Worm (Caenorhabditis elegans) whole organism, L2 larva: ENCODE data around the gene fbxa-63.
A peak's percentile ranks its signal among the peaks of the same experiment; 100 is the strongest.

Experiments
- C34F6.9 ChIP-seq: fragments of 150-350 bp; optimal IDR thresholded peaks from 2 replicates; lab custom pipeline; 2014; ENCODE audit warnings: missing biosample characterization, missing genetic modification characterization
- F13H6.1 ChIP-seq: sonication (generic microtip); optimal IDR thresholded peaks from 2 replicates; lab custom pipeline; 2016; ENCODE audit warnings: missing genetic modification characterization, missing compliant biosample characterization
- R02D3.7 ChIP-seq: fragments of 150-350 bp; optimal IDR thresholded peaks from 2 replicates; lab custom pipeline; 2014; ENCODE audit warnings: missing biosample characterization, missing genetic modification characterization
- Y55F3AM.14 ChIP-seq: fragments of 200-800 bp; sonication (Bioruptor generic); optimal IDR thresholded peaks from 2 replicates; lab custom pipeline; 2018; ENCODE audit warnings: mild to moderate bottlenecking, missing genetic modification characterization, missing compliant biosample characterization
- ZK546.5 ChIP-seq: sonication (generic microtip); optimal IDR thresholded peaks from 2 replicates; lab custom pipeline; 2017; ENCODE audit warnings: missing biosample characterization, missing genetic modification characterization
- aly-2 ChIP-seq: fragments of 150-350 bp; optimal IDR thresholded peaks from 2 replicates; lab custom pipeline; 2014; ENCODE audit warnings: missing biosample characterization, missing genetic modification characterization
- blmp-1 ChIP-seq: sonication (generic microtip); optimal IDR thresholded peaks from 2 replicates; lab custom pipeline; 2017; ENCODE audit warnings: missing genetic modification characterization, mild to moderate bottlenecking, missing compliant biosample characterization, antibody characterized with exemption, moderate library complexity; ENCODE audit not compliant: insufficient read depth
- ceh-82 ChIP-seq: fragments of 150-350 bp; optimal IDR thresholded peaks from 2 replicates; lab custom pipeline; 2014; ENCODE audit warnings: missing biosample characterization, missing genetic modification characterization
- crh-2 ChIP-seq: sonication (generic microtip); optimal IDR thresholded peaks from 2 replicates; lab custom pipeline; 2017; ENCODE audit warnings: missing biosample characterization, missing genetic modification characterization
- dmd-4 ChIP-seq: sonication (generic microtip); optimal IDR thresholded peaks from 2 replicates; lab custom pipeline; 2017; ENCODE audit warnings: missing biosample characterization, missing genetic modification characterization
- egl-27 ChIP-seq: sonication (generic microtip); optimal IDR thresholded peaks from 3 replicates; lab custom pipeline; 2017; ENCODE audit warnings: missing biosample characterization, missing genetic modification reagents, missing genetic modification characterization
- elt-1 ChIP-seq: fragments of 150-350 bp; optimal IDR thresholded peaks from 2 replicates; lab custom pipeline; 2014; ENCODE audit warnings: missing biosample characterization, missing genetic modification characterization
- elt-3 ChIP-seq: sonication (generic microtip); optimal IDR thresholded peaks from 2 replicates; lab custom pipeline; 2017; ENCODE audit warnings: missing biosample characterization, missing genetic modification characterization
- fos-1 ChIP-seq: fragments of 150-350 bp; optimal IDR thresholded peaks from 2 replicates; lab custom pipeline; 2014; ENCODE audit warnings: missing biosample characterization, missing genetic modification characterization
- gmeb-1 ChIP-seq: fragments of 150-350 bp; optimal IDR thresholded peaks from 2 replicates; lab custom pipeline; 2014; ENCODE audit warnings: missing biosample characterization, missing genetic modification characterization
- lin-13 ChIP-seq: fragments of 150-350 bp; optimal IDR thresholded peaks from 2 replicates; lab custom pipeline; 2014; ENCODE audit warnings: missing biosample characterization, missing genetic modification reagents, missing genetic modification characterization
- lsy-2 ChIP-seq, 2 experiments: fragments of 150-350 bp in 1 of 2; sonication (generic microtip) in 1 of 2; optimal IDR thresholded peaks; 2 replicates each; lab custom pipeline; 2014 to 2017; ENCODE audit warnings: missing biosample characterization in 2 of 2, missing genetic modification characterization in 2 of 2
- mdl-1 ChIP-seq, 2 experiments: fragments of 150-350 bp in 1 of 2; sonication (generic microtip) in 1 of 2; optimal IDR thresholded peaks; 2 replicates each; lab custom pipeline; 2017; ENCODE audit warnings: missing biosample characterization in 2 of 2, missing genetic modification characterization in 2 of 2
- nhr-129 ChIP-seq: fragments of 150-350 bp; optimal IDR thresholded peaks from 2 replicates; lab custom pipeline; 2014; ENCODE audit warnings: missing biosample characterization, missing genetic modification characterization
- nhr-23 ChIP-seq: fragments of 150-350 bp; optimal IDR thresholded peaks from 2 replicates; lab custom pipeline; 2014; ENCODE audit warnings: missing biosample characterization, missing genetic modification reagents, missing genetic modification characterization
- nhr-25 ChIP-seq: fragments of 150-350 bp; sonication (generic microtip); optimal IDR thresholded peaks from 3 replicates; lab custom pipeline; 2014; ENCODE audit warnings: missing biosample characterization, missing genetic modification characterization
- nhr-6 ChIP-seq: fragments of 150-350 bp; optimal IDR thresholded peaks from 2 replicates; lab custom pipeline; 2014; ENCODE audit warnings: missing biosample characterization, missing genetic modification characterization
- nhr-77 ChIP-seq: fragments of 150-350 bp; optimal IDR thresholded peaks from 2 replicates; lab custom pipeline; 2014; ENCODE audit warnings: missing biosample characterization, missing genetic modification characterization
- peb-1 ChIP-seq: fragments of 150-350 bp; optimal IDR thresholded peaks from 2 replicates; lab custom pipeline; 2014; ENCODE audit warnings: missing biosample characterization, missing genetic modification characterization
- sem-4 ChIP-seq: fragments of 150-350 bp; optimal IDR thresholded peaks from 2 replicates; lab custom pipeline; 2014; ENCODE audit warnings: missing biosample characterization, missing genetic modification reagents, missing genetic modification characterization
- skn-1 ChIP-seq: sonication (generic microtip); optimal IDR thresholded peaks from 2 replicates; lab custom pipeline; 2017; ENCODE audit warnings: missing biosample characterization, missing genetic modification characterization
- sma-3 ChIP-seq: sonication (generic microtip); optimal IDR thresholded peaks from 2 replicates; lab custom pipeline; 2016; ENCODE audit warnings: missing genetic modification reagents, missing genetic modification characterization, missing compliant biosample characterization
- sma-9 ChIP-seq, 2 experiments: fragments of 150-350 bp in 1 of 2; sonication (generic microtip) in 1 of 2; optimal IDR thresholded peaks; 2 replicates each; lab custom pipeline; 2014 to 2016; ENCODE audit warnings: missing genetic modification characterization in 2 of 2, mild to moderate bottlenecking in 1 of 2, missing biosample characterization in 1 of 2, missing compliant biosample characterization in 1 of 2, missing genetic modification reagents in 1 of 2, moderate library complexity in 1 of 2
- snpc-4 ChIP-seq: fragments of 150-350 bp; optimal IDR thresholded peaks from 2 replicates; lab custom pipeline; 2014; ENCODE audit warnings: missing biosample characterization, missing genetic modification characterization
- unc-39 ChIP-seq: fragments of 150-350 bp; optimal IDR thresholded peaks from 2 replicates; lab custom pipeline; 2014; ENCODE audit warnings: missing biosample characterization, missing genetic modification characterization
- unc-55 ChIP-seq: fragments of 150-350 bp; sonication (generic microtip); optimal IDR thresholded peaks from 3 replicates; lab custom pipeline; 2014; ENCODE audit warnings: missing biosample characterization, missing genetic modification reagents, missing genetic modification characterization
- unc-62 ChIP-seq: fragments of 150-350 bp; optimal IDR thresholded peaks from 2 replicates; lab custom pipeline; 2014; ENCODE audit warnings: missing biosample characterization, missing genetic modification reagents, missing genetic modification characterization
- zag-1 ChIP-seq: fragments of 150-350 bp; optimal IDR thresholded peaks from 2 replicates; lab custom pipeline; 2014; ENCODE audit warnings: missing biosample characterization, missing genetic modification characterization
- ztf-11 ChIP-seq: sonication (generic microtip); optimal IDR thresholded peaks from 2 replicates; lab custom pipeline; 2017; ENCODE audit warnings: missing biosample characterization, missing genetic modification characterization

The fbxa-63 gene

DNA sequence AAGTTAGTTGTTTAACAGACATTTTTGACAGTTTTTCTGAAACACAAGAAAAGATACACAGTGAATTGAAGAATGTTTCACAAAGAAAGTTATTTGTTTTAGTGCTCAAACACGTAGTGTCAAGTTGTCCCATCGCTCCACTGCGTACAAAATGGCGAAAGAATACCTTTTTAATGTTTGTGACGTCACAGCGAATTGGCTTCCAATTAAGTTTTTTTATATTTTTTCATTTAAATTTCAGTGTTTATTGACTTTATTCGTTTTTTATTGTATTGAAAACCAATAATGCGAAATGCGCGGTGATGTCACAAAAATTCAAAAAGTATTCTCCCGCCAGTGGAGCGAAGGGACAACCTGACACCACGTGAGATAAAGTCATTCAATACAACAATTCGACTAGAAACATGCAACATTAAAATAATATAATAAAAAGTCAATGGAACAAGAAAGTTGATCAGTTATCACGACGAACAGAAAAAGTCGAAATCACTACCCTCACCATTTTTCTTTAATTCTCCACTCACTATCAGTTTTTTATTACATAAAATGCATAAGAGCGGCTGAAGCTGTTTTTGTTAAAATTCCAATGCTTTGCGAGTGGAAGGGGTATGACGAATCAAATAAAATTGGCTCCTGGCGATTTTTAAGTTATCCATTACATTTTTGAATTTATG lies 30.5 kb downstream of the fbxa-63 start, which contains the start of gene fbxa-29:
Gene fbxa-29, minus strand, starts transcription at position 51 of the 674 bp plus-strand sequence.
- TF ChIP-seq fos-1 (tag; lab: Kevin White, UChicago), result peak; percentile 23
- no peak for TF ChIP-seq ceh-82 (tag; lab: Kevin White, UChicago)
- TF ChIP-seq, all 48 proteins: peak for 1

DNA sequence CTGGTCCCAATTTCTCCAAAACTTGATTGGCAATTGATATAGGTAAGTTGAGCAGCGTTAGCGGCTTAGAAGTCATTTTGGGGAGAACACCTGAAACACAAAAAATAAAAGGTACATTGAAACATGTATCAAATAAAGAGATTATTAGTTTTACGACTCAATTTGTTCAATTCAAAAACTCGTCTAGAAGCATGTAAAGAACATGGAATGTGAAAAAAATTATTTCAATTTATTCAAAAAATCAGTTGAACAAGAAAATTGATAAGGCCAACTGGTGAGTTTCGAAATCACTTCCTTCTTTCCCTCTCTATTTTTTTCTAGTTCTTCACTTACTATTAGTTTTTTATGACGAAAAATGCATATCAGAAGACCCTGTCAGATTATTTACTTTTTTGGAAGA lies 32.2 kb downstream of the fbxa-63 start, which contains the start of gene fbxa-30:
Gene fbxa-30, minus strand, starts transcription at position 101 of the 400 bp plus-strand sequence.
- TF ChIP-seq mdl-1 (tag; optimal IDR thresholded peaks at IDR 0.05; lab: Kevin White, UChicago) (no peak), nhr-25 (tag; lab: Kevin White, UChicago) (no peak), blmp-1 (no peak), unc-55 (no peak), dmd-4 (tag; lab: Kevin White, UChicago) (no peak), C34F6.9 (no peak), unc-62 (GFP tag; lab: Kevin White, UChicago) (no peak), fos-1 (tag; lab: Kevin White, UChicago) (no peak), egl-27 (tag; lab: Kevin White, UChicago) (no peak), ztf-11 (tag; lab: Kevin White, UChicago) (no peak), nhr-23 (tag; lab: Kevin White, UChicago) (no peak), nhr-77 (tag; lab: Kevin White, UChicago) (no peak), unc-39 (no peak), elt-3 (no peak), nhr-6 (tag; lab: Kevin White, UChicago) (no peak), sem-4 (tag; lab: Kevin White, UChicago) (no peak), lsy-2 (tag; optimal IDR thresholded peaks at IDR 0.05; lab: Kevin White, UChicago) (no peak), crh-2 (tag; lab: Kevin White, UChicago) (no peak)

- TF ChIP-seq egl-27 (tag; lab: Kevin White, UChicago) (no peak), skn-1 (tag; lab: Kevin White, UChicago) (peak; percentile 82), F13H6.1 (tag; lab: Kevin White, UChicago) (peak; percentile 70), ZK546.5 (tag; lab: Kevin White, UChicago) (no peak), dmd-4 (tag; lab: Kevin White, UChicago) (no peak), nhr-129 (tag; lab: Kevin White, UChicago) (peak; percentile 95), zag-1 (tag; lab: Kevin White, UChicago) (no peak), fos-1 (tag; lab: Kevin White, UChicago) (peak; percentile 97), peb-1 (no peak), unc-39 (no peak), sma-3 (peak; percentile 50), lsy-2 (tag; optimal IDR thresholded peaks at IDR 0.05; lab: Kevin White, UChicago) (peak in 1 of 2 experiments; percentile 18), gmeb-1 (tag; lab: Kevin White, UChicago) (peak; percentile 54), aly-2 (no peak), crh-2 (tag; lab: Kevin White, UChicago) (peak; percentile 60), lin-13 (GFP tag; lab: Kevin White, UChicago) (no peak), sma-9 (GFP tag; optimal IDR thresholded peaks at IDR 0.05; lab: Kevin White, UChicago) (peak; percentile 10), sma-9 (tag; optimal IDR thresholded peaks at IDR 0.05; lab: Kevin White, UChicago) (no peak)
Observed at ce11 chrIII:1279197-1279596, 35.9 kb downstream of the fbxa-63 start.

ce11 chrIII:1284584-1285046 lies 41.3 kb downstream of the fbxa-63 start, which contains the start of gene fbxa-37:
fbxa-37 (plus strand) TSS chrIII:1284996.
- TF ChIP-seq ceh-82 (tag; lab: Kevin White, UChicago), result no peak
- TF ChIP-seq C34F6.9, result peak; percentile 67
- no peak for TF ChIP-seq R02D3.7 (tag; lab: Kevin White, UChicago)
- no peak for TF ChIP-seq sma-9 (GFP tag; optimal IDR thresholded peaks at IDR 0.05; lab: Kevin White, UChicago)
- no peak for TF ChIP-seq sma-9 (tag; optimal IDR thresholded peaks at IDR 0.05; lab: Kevin White, UChicago)
- no peak for TF ChIP-seq F13H6.1 (tag; lab: Kevin White, UChicago)
- no peak for TF ChIP-seq elt-1 (tag; lab: Kevin White, UChicago)
- no peak for TF ChIP-seq snpc-4 (tag; lab: Kevin White, UChicago)
- TF ChIP-seq nhr-23 (tag; lab: Kevin White, UChicago), result no peak
- TF ChIP-seq Y55F3AM.14 (GFP tag; lab: Kevin White, UChicago), result no peak
- TF ChIP-seq crh-2 (tag; lab: Kevin White, UChicago), result peak; percentile 26
- TF ChIP-seq nhr-129 (tag; lab: Kevin White, UChicago), result peak; percentile 98
- peak; percentile 82 for TF ChIP-seq unc-55
- TF ChIP-seq fos-1 (tag; lab: Kevin White, UChicago), result peak; percentile 20
